Worm (Caenorhabditis elegans): ENCODE measurements around the gene F29G6.1.

Gene F29G6.1

DNA sequence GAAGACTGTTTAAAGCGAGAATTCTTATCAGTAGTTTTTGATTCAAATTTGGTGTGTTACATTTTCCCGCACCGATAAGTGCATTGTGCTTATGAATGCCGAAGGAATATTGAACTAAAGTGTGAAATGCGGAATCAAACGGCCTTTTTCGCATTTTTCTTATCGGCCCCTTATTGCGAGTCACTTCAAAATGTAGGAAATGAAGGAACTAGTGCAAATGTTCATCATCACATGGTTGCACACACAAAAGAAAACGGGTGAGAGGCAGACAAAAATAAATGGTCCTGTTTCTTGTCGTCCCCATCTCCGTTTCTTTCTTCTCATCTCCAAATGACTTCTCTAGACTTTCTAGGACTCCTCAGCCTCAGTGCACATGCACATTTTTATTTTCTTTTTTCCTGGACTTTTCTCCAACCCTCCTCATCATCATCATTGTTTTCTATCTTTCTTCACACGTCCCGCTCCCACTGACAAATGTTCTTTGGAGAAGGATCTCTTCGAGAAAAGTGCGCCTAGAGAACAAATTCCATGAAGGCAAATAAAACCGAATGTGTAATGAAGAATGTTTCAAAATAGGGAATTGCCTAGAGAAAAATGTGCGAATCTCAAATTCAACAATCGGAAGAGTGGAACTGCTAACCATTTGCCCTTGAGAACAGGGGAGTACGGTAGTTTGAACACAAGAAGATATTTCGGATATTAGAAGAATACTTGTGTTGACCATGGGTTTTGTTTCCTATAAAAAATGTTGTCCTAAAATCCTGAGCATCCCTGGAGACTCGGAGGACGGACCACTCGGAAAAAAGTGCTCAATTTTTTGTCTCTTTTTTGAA lies 37.6 kb upstream of the F29G6.1 start:
- TF ChIP-seq ceh-91 (GFP tag; IDR thresholded peaks at IDR 0.05), result no peak
- TF ChIP-seq cebp-1 (GFP tag; IDR thresholded peaks at IDR 0.05), result no peak
- peak; percentile 33 for TF ChIP-seq cebp-1 (tag; optimal IDR thresholded peaks at IDR 0.05)
- TF ChIP-seq ets-4 (GFP tag; optimal IDR thresholded peaks at IDR 0.05), result peak; percentile 30
- TF ChIP-seq let-607 (tag; optimal IDR thresholded peaks at IDR 0.05), result peak in 1 of 2 experiments; percentile 4
- TF ChIP-seq dox-1 (GFP tag; IDR thresholded peaks at IDR 0.05), result peak; percentile 59
- peak; percentile 94 for TF ChIP-seq nhr-80 (tag; optimal IDR thresholded peaks at IDR 0.05)
- no peak for TF ChIP-seq repo-1 (tag; optimal IDR thresholded peaks at IDR 0.05)

DNA sequence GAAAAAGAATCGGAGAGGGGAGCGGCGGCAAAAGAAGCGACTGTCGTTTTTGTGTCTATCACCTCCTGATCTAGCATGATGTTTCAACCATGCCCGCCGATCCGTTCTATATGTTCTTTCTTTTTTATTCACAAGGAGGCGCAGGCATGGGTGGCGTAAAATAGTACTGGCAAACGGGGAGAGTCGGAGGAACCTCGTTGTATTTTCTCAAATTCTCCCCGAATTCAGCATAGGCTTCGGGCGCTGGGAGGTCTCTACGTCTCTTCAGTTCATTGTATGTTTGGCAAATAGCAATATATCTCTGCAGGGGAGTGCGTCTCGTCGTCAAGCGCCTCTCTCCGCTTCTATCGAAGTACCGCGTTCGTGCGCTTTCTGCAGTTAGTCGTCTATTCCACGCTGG lies 36.9 kb upstream of the F29G6.1 start, which contains the start of gene lin-14:
lin-14 (plus strand) TSS at position 346 of the 400 bp plus-strand sequence.
- TF ChIP-seq T26A5.8 (tag; optimal IDR thresholded peaks at IDR 0.05) (no peak), gei-17 (GFP tag; optimal IDR thresholded peaks at IDR 0.05) (peak; percentile 18), ccch-3 (GFP tag; optimal IDR thresholded peaks at IDR 0.05) (no peak), rcor-1 (GFP tag; IDR thresholded peaks at IDR 0.05) (no peak), zfh-2 (GFP tag; conservative IDR thresholded peaks at IDR 0.05) (peak; percentile 94), C17E4.6 (GFP tag; IDR thresholded peaks at IDR 0.05) (no peak), athp-1 (tag; optimal IDR thresholded peaks at IDR 0.05) (no peak), attf-6 (GFP tag; IDR thresholded peaks at IDR 0.05) (no peak), cebp-2 (GFP tag; IDR thresholded peaks at IDR 0.05) (0 out of 2 replicates have a peak, but pooled peaks have one; percentile 63), somi-1 (GFP tag; optimal IDR thresholded peaks at IDR 0.05) (peak; percentile 52), Y67H2A.10 (GFP tag; conservative IDR thresholded peaks at IDR 0.05) (no peak), pbrm-1 (GFP tag; IDR thresholded peaks at IDR 0.05) (no peak), lin-54 (GFP tag; optimal IDR thresholded peaks at IDR 0.05) (no peak), tbx-9 (tag; optimal IDR thresholded peaks at IDR 0.05; ENCODE audit: borderline replicate concordance) (no peak), akir-1 (GFP tag; optimal IDR thresholded peaks at IDR 0.05) (no peak), snpc-1.1 (tag; optimal IDR thresholded peaks at IDR 0.05; ENCODE audit: insufficient read depth) (no peak), B0019.2 (GFP tag; conservative IDR thresholded peaks at IDR 0.05) (no peak), ztf-25 (GFP tag; IDR thresholded peaks at IDR 0.05) (no peak), ets-4 (GFP tag; optimal IDR thresholded peaks at IDR 0.05) (no peak), ceh-79 (tag; optimal IDR thresholded peaks at IDR 0.05) (no peak), pha-4 (tag; optimal IDR thresholded peaks at IDR 0.05) (no peak), F37B4.10 (GFP tag; IDR thresholded peaks at IDR 0.05) (no peak), cebp-1 (GFP tag; IDR thresholded peaks at IDR 0.05) (no peak), cebp-1 (tag; optimal IDR thresholded peaks at IDR 0.05) (peak; percentile 58), ama-1 (optimal IDR thresholded peaks at IDR 0.05) (no peak), ama-1 (GFP tag; optimal IDR thresholded peaks at IDR 0.05) (no peak), K12H6.12 (tag; optimal IDR thresholded peaks at IDR 0.05) (peak; percentile 44), xnd-1 (tag; optimal IDR thresholded peaks at IDR 0.05) (no peak), chd-7 (tag; optimal IDR thresholded peaks at IDR 0.05) (peak; percentile 2), lin-40 (tag; optimal IDR thresholded peaks at IDR 0.05) (peak; percentile 76), ZK185.1 (tag; optimal IDR thresholded peaks at IDR 0.05; ENCODE audit: poor library complexity, severe bottlenecking) (peak; percentile 52), madf-10 (tag; optimal IDR thresholded peaks at IDR 0.05) (no peak), ztf-6 (GFP tag; IDR thresholded peaks at IDR 0.05) (no peak), Y53G8AR.9 (GFP tag; conservative IDR thresholded peaks at IDR 0.05) (no peak), B0336.3 (GFP tag; IDR thresholded peaks at IDR 0.05) (no peak), egl-44 (GFP tag; IDR thresholded peaks at IDR 0.05) (no peak), hmg-1.2 (GFP tag; IDR thresholded peaks at IDR 0.05) (peak; percentile 73; the same call in 1 of the 2 replicates), K11D2.4 (GFP tag; IDR thresholded peaks at IDR 0.05) (0 out of 2 replicates have a peak, but pooled peaks have one; percentile 24), F57A8.1 (GFP tag; optimal IDR thresholded peaks at IDR 0.05) (no peak), F57C9.4 (tag; optimal IDR thresholded peaks at IDR 0.05) (no peak), ceh-27 (GFP tag; optimal IDR thresholded peaks at IDR 0.05) (no peak)

All from whole organism, young adult.